Fruit fly (Drosophila melanogaster): ENCODE data around the gene bru2.

Gene bru2

dm6 chr2L:12372436-12372835, 28.4 kb downstream of the bru2 start (continued):
- TF ChIP-seq NfI (GFP tag; optimal IDR thresholded peaks at IDR 0.05) (no peak), CG5180 (GFP tag; optimal IDR thresholded peaks at IDR 0.05) (no peak), Aef1 (GFP tag; IDR thresholded peaks at IDR 0.05) (no peak), CG42726 (GFP tag; IDR thresholded peaks at IDR 0.05; ENCODE audit: partially characterized antibody) (no peak), tap (tag; optimal IDR thresholded peaks at IDR 0.05) (no peak), gro (GFP tag; optimal IDR thresholded peaks at IDR 0.05) (no peak), CG9797 (GFP tag; optimal IDR thresholded peaks at IDR 0.05) (no peak), maf-S (GFP tag; optimal IDR thresholded peaks at IDR 0.05) (no peak), CG12659 (GFP tag; optimal IDR thresholded peaks at IDR 0.05) (peak; percentile 9), CG4854 (GFP tag; optimal IDR thresholded peaks at IDR 0.05) (peak; percentile 42), CG3163 (GFP tag; optimal IDR thresholded peaks at IDR 0.05) (no peak), exex (tag; optimal IDR thresholded peaks at IDR 0.05) (no peak), Deaf1 (tag; optimal IDR thresholded peaks at IDR 0.05) (no peak), sd (tag; optimal IDR thresholded peaks at IDR 0.05) (peak; percentile 3), CG15269 (tag; optimal IDR thresholded peaks at IDR 0.05) (peak; percentile 37), Nf-YC (tag; optimal IDR thresholded peaks at IDR 0.05) (no peak), pita (GFP tag; optimal IDR thresholded peaks at IDR 0.05) (no peak), pfk (GFP tag; optimal IDR thresholded peaks at IDR 0.05) (peak; percentile 5), Sox100B (GFP tag; optimal IDR thresholded peaks at IDR 0.05) (peak; percentile 30), ro (GFP tag; IDR thresholded peaks at IDR 0.05) (no peak), onecut (GFP tag; IDR thresholded peaks at IDR 0.05) (no peak), Bdp1 (GFP tag; optimal IDR thresholded peaks at IDR 0.05) (no peak), crp (GFP tag; optimal IDR thresholded peaks at IDR 0.05) (no peak), Hr51 (GFP tag; optimal IDR thresholded peaks at IDR 0.05) (no peak), CG11723 (GFP tag; optimal IDR thresholded peaks at IDR 0.05) (no peak), bbx (GFP tag; IDR thresholded peaks at IDR 0.05; ENCODE audit: partially characterized antibody) (no peak), Camta (GFP tag; optimal IDR thresholded peaks at IDR 0.05) (no peak), tna (GFP tag; IDR thresholded peaks at IDR 0.05; ENCODE audit: partially characterized antibody) (no peak), chinmo (GFP tag; IDR thresholded peaks at IDR 0.05; ENCODE audit: partially characterized antibody) (no peak), Hey (tag; optimal IDR thresholded peaks at IDR 0.05) (no peak), corto (GFP tag; optimal IDR thresholded peaks at IDR 0.05) (no peak), oc (tag; optimal IDR thresholded peaks at IDR 0.05) (no peak), CG2678 (tag; optimal IDR thresholded peaks at IDR 0.05) (peak; percentile 65), phol (tag; optimal IDR thresholded peaks at IDR 0.05) (no peak), abd-A (tag; optimal IDR thresholded peaks at IDR 0.05) (no peak), Poxn (GFP tag; IDR thresholded peaks at IDR 0.05) (no peak), ato (GFP tag; IDR thresholded peaks at IDR 0.05; ENCODE audit: partially characterized antibody) (no peak), CG12236 (GFP tag; optimal IDR thresholded peaks at IDR 0.05) (peak; percentile 47), scrt (GFP tag; optimal IDR thresholded peaks at IDR 0.05) (no peak), CG10565 (GFP tag; optimal IDR thresholded peaks at IDR 0.05) (no peak), wek (GFP tag; optimal IDR thresholded peaks at IDR 0.05) (peak; percentile 42), ERR (GFP tag; optimal IDR thresholded peaks at IDR 0.05) (no peak), CoRest (tag; optimal IDR thresholded peaks at IDR 0.05) (no peak), CG1233 (GFP tag; optimal IDR thresholded peaks at IDR 0.05) (peak; percentile 43), CG10462 (GFP tag; optimal IDR thresholded peaks at IDR 0.05) (no peak), sna (GFP tag; IDR thresholded peaks at IDR 0.05; ENCODE audit: partially characterized antibody) (no peak), CTCF (GFP tag; optimal IDR thresholded peaks at IDR 0.05) (no peak), CG13296 (GFP tag; optimal IDR thresholded peaks at IDR 0.05) (peak; percentile 44), Bteb2 (GFP tag; optimal IDR thresholded peaks at IDR 0.05) (peak; percentile 11), Dp (GFP tag; optimal IDR thresholded peaks at IDR 0.05) (no peak)

Measured in whole organism, embryonic.